Fruit fly (Drosophila melanogaster) whole organism, larva: ENCODE measurements around the gene Uch.
A peak's percentile ranks its signal among the peaks of the same experiment; 100 is the strongest.

ENCODE experiments used
- noc ChIP-seq: fragments of 200-800 bp; sonication (Bioruptor generic); optimal IDR thresholded peaks from 3 replicates; lab custom pipeline; 2019; ENCODE audit warnings: missing biosample characterization, mild to moderate bottlenecking, missing genetic modification characterization, moderate library complexity

Uch gene

dm6 chr2L:2198613-2199432 lies 15.2 kb downstream of the Uch start:
- peak; percentile 56 for TF ChIP-seq noc

- no peak for TF ChIP-seq noc
These were observed 15.9 kb downstream of the Uch start for dm6 chr2L:2198119-2198494.

DNA sequence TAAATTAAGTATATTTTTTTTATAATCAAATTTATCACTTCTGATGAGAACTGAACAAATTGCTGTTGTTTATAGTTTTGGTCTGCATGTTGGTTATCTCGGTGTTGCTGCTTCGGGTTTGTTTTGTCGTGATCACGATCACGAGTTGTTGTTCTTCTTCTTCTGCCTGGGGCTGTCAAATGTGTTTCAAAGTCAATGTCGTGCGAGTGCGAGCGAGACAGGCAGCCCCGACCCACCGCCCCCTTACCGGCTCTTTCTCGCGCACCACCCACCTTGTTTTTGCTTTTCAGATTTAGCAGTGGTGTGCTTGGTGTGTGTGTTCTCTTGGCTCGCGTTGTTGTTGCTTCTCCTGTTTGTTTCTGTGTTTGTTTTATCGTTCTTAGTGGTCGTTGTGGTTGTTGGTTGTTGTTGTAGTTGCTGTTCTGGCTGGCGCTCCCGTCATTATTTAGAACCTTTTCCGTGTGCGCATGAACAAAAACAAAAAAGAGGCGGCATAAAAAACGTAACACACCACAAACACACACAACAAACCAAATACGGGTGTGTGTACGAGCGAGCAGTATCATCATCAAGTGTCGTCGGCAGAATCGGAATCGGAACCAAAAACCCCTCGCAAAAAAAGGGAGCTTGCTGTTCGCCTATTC lies 16.4 kb downstream of the Uch start, which contains the start of gene COX7AL2:
COX7AL2 (minus strand) TSS at position 438 of the 644 bp plus-strand sequence.
- TF ChIP-seq noc = no peak

dm6 chr2L:2196590-2197474 lies 17.2 kb downstream of the Uch start:
- TF ChIP-seq noc = peak; percentile 41

- no peak for TF ChIP-seq noc
These were observed 18.7 kb downstream of the Uch start for dm6 chr2L:2195328-2195727.

DNA sequence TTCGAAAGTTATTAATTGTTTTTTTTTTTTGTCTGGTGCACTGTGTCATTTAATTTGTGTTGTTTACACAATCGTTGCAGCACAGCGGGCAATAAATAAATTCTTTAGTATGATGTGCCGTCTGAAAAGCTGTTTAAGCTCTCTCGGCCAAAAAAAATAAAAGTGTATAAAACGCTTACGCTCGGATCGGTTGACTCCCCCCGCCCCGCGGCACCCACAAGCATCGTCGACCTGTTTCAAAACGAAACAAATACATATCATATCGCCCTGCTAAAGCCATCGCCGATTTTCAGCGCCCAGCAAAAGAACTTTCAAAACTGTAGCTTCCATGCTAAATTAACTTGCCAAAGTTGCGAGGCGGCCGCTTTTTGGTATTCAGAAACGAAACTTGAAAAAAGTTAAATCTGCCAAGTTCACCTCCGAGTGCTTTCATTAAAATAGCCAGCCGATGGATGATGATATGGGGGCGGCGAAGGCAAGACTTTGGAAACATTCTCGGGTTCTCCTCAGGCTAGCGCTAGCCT lies 19.6 kb downstream of the Uch start:
- no peak for TF ChIP-seq noc

dm6 chr2L:2193357-2193780 lies 20.6 kb downstream of the Uch start:
- TF ChIP-seq noc = peak; percentile 47

- TF ChIP-seq noc = no peak
These were observed 21.8 kb downstream of the Uch start, which contains the start of gene CG10874 for dm6 chr2L:2192123-2192601. CG10874 (minus strand) TSS chr2L:2192386.

DNA sequence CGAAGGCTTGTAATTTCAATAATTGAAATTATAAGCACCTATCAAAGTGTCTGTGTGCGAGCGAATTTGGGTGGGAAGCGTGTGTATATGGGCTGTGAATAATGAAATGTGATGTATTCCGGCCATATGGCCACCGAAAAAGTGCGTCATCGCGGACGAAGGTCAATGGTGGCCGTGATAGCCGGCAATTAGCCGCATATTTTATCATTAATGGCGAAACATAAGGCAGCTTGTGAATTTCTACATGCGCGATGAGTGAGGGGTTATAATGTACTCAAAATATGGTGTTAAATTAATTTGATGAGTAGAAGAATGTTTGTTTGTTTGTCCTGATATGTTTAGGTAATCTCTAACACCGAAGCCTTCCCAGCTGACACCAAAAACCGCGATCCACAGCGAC lies 22.6 kb downstream of the Uch start:
- TF ChIP-seq noc = no peak

DNA sequence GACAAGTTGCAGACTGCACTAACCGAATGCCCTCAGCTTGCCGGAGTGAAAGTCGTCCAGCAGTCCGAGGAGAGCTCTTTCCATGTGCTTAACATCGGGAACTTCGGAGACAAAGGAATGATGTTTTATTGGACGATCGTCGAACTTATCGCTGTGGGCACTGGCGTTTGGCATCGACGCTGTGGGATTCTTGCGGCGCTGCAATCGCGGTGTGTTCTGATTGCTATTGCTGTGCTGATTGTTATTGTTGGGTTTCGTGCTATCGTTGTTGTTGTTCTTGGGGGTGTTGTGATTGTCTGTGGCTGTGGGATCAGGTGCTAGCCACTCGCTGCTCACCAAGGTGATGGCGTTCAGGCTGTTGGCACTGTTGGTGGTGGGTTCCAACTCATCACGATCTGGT lies 23.3 kb downstream of the Uch start:
- TF ChIP-seq noc = no peak

- no peak for TF ChIP-seq noc
These were observed 24.9 kb downstream of the Uch start for dm6 chr2L:2189100-2189499.

DNA sequence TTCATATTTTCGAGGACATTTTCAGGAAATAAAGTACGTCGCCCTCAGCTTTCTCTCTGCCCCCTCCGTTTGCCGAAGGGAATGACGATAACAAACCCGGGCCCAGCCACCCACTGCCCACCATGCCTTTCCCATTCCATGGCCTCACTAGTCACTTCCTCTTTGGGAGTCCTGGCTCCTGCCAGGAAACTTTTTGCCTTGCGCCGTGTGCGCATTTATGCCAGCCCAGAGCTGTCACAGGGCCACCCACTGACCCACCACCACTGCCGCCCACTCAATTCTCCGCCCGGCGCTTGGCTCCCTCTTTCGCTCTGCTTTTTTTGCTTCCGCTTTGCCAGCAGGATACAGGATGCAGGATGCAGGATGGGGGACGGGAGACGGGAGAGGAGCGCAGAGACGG lies 26.6 kb downstream of the Uch start:
- TF ChIP-seq noc = no peak

dm6 chr2L:2185373-2185772 lies 28.6 kb downstream of the Uch start:
- TF ChIP-seq noc = no peak

dm6 chr2L:2184659-2185058 lies 29.4 kb downstream of the Uch start:
- TF ChIP-seq noc = no peak

dm6 chr2L:2184129-2184528 lies 29.9 kb downstream of the Uch start:
- TF ChIP-seq noc = no peak

DNA sequence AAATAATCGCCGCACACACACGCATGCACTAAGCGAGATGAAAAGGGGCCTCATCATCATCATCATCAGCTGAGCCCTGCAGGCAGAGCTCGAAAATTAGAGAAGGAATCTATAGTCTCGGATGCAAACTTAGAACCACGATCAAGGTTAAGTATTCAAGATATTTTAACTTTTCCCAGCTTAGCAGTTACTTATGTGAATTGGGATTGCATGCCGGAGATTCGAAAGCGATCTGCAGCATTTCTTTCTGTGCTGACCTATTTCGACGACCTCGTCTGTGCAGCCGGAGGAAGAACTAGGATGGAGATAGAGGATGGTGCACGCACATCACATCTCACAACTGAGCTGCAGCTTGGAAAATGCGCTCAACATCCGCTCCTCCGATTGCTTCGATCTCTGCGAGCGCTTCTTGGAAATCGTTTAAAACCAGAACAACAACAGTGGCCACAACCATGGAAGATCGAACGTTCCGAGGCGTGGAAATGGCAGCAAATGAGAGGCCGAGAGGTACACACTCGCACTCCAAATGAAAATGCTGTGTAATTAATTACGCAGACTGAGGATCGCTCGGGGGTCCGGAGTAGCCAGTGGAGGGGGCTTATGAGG lies 31.2 kb downstream of the Uch start:
- TF ChIP-seq noc = no peak
